Worm (Caenorhabditis elegans) whole organism, late embryonic: ENCODE data around the gene F34D10.3.
"Not testable (repeated sequence)": the region's sequence is repeated elsewhere in the genome, so short reads cannot be mapped to it uniquely, and the experiment has no call there.

Source experiments
- F13H6.1 ChIP-seq: sonication (generic microtip); optimal IDR thresholded peaks from 2 replicates; lab custom pipeline; 2016; ENCODE audit warnings: missing genetic modification characterization, missing compliant biosample characterization
- ceh-24 ChIP-seq: sonication (generic microtip); optimal IDR thresholded peaks from 2 replicates; lab custom pipeline; 2016; ENCODE audit warnings: mild to moderate bottlenecking, missing genetic modification characterization, missing compliant biosample characterization
- elt-2 ChIP-seq: sonication (generic microtip); optimal IDR thresholded peaks from 2 replicates; lab custom pipeline; 2016; ENCODE audit warnings: missing genetic modification reagents, missing genetic modification characterization, missing compliant biosample characterization
- ets-4 ChIP-seq: sonication (generic microtip); optimal IDR thresholded peaks from 2 replicates; lab custom pipeline; 2016; ENCODE audit warnings: missing genetic modification characterization, missing compliant biosample characterization
- hlh-8 ChIP-seq: sonication (generic microtip); optimal IDR thresholded peaks from 2 replicates; lab custom pipeline; 2016; ENCODE audit warnings: missing genotype, missing genetic modification characterization, missing compliant biosample characterization
- madf-2 ChIP-seq: sonication (generic microtip); optimal IDR thresholded peaks from 2 replicates; lab custom pipeline; 2017; ENCODE audit warnings: missing genetic modification characterization, missing compliant biosample characterization
- nhr-11 ChIP-seq: fragments of 150-350 bp; optimal IDR thresholded peaks from 2 replicates; lab custom pipeline; 2014; ENCODE audit warnings: missing biosample characterization, missing genetic modification characterization
- tbx-7 ChIP-seq: sonication (generic microtip); optimal IDR thresholded peaks from 2 replicates; lab custom pipeline; 2016; ENCODE audit warnings: missing genotype, missing genetic modification characterization, missing compliant biosample characterization
- ttx-3 ChIP-seq: sonication (generic microtip); optimal IDR thresholded peaks from 2 replicates; lab custom pipeline; 2016; ENCODE audit warnings: missing genetic modification reagents, missing genetic modification characterization, missing compliant biosample characterization

DNA sequence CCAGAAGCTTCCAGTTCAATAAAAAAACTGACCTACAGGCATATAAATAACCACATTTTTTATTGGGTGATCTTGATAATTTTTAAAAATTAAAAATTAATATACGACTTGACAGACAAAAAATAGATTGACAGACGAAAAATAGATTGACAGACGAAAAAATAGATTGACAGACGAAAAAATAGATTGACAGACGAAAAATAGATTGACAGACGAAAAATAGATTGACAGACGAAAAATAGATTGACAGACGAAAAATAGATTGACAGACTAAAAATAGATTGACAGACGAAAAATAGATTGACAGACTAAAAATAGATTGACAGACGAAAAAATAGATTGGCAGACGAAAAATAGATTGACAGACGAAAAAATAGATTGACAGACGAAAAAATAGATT is 36.3 kb downstream of the F34D10.3 start:
- not testable (repeated sequence) for TF ChIP-seq hlh-8 (tag; lab: Kevin White, UChicago); tbx-7; ttx-3 (tag; lab: Kevin White, UChicago); F13H6.1 (tag; lab: Kevin White, UChicago); elt-2; ets-4 (tag; lab: Kevin White, UChicago); ceh-24; madf-2 (tag; lab: Kevin White, UChicago); nhr-11 (tag; lab: Kevin White, UChicago)
